Fruit fly (Drosophila melanogaster) whole organism, embryonic: ENCODE results near the gene scny.

ENCODE experiments used
- Asciz ChIP-seq: fragments of 200-800 bp; sonication (Bioruptor generic); optimal IDR thresholded peaks from 2 replicates; lab custom pipeline; 2017; ENCODE audit warnings: missing biosample characterization, mild to moderate bottlenecking, missing genetic modification characterization, missing genetic modification reagents
- Atf6 ChIP-seq: fragments of 200-800 bp; sonication (Bioruptor generic); IDR thresholded peaks from 2 replicates; pipeline ENCODE4 v1.3.6; 2022; ENCODE audit warnings: missing biosample characterization, missing genetic modification characterization
- B-H2 ChIP-seq: fragments of 200-800 bp; sonication (Bioruptor generic); optimal IDR thresholded peaks from 2 replicates; lab custom pipeline; 2018; ENCODE audit warnings: missing biosample characterization, mild to moderate bottlenecking, missing genetic modification characterization
- CG10543 ChIP-seq: fragments of 200-800 bp; sonication (Bioruptor generic); optimal IDR thresholded peaks from 3 replicates; lab custom pipeline; 2017; ENCODE audit warnings: missing biosample characterization, mild to moderate bottlenecking, missing genetic modification characterization, moderate library complexity
- CG11247 ChIP-seq: fragments of 200-800 bp; sonication (Bioruptor generic); IDR thresholded peaks from 2 replicates; pipeline ENCODE4 v1.3.6; 2022; ENCODE audit warnings: missing biosample characterization, missing genetic modification characterization
- CG12769 ChIP-seq: fragments of 200-800 bp; sonication (Bioruptor generic); optimal IDR thresholded peaks from 2 replicates; lab custom pipeline; 2019; ENCODE audit warnings: missing biosample characterization, mild to moderate bottlenecking, missing genetic modification characterization, moderate library complexity
- CG15479 ChIP-seq: fragments of 200-800 bp; sonication (Bioruptor generic); optimal IDR thresholded peaks from 3 replicates; lab custom pipeline; 2019; ENCODE audit warnings: missing biosample characterization, mild to moderate bottlenecking, missing genetic modification characterization, moderate library complexity
- CG2875 ChIP-seq: fragments of 200-800 bp; sonication (Bioruptor generic); optimal IDR thresholded peaks from 2 replicates; lab custom pipeline; 2017; ENCODE audit warnings: missing biosample characterization, mild to moderate bottlenecking, missing genetic modification characterization, missing genetic modification reagents
- CG4820 ChIP-seq: fragments of 200-800 bp; sonication (Bioruptor generic); optimal IDR thresholded peaks from 3 replicates; lab custom pipeline; 2016; ENCODE audit warnings: missing biosample characterization, missing genetic modification characterization
- CG7357 ChIP-seq: fragments of 200-800 bp; sonication (Bioruptor generic); IDR thresholded peaks from 3 replicates; pipeline ENCODE4 v1.3.6; 2022; ENCODE audit warnings: missing biosample characterization, missing genetic modification characterization
- CG7786 ChIP-seq: fragments of 200-800 bp; sonication (Bioruptor generic); optimal IDR thresholded peaks from 2 replicates; lab custom pipeline; 2016; ENCODE audit warnings: missing biosample characterization, missing genetic modification characterization
- CG9215 ChIP-seq: fragments of 200-800 bp; sonication (Bioruptor generic); IDR thresholded peaks from 2 replicates; pipeline ENCODE4 v1.3.6; 2022; ENCODE audit warnings: missing biosample characterization, missing genetic modification characterization
- D19B ChIP-seq: fragments of 200-800 bp; sonication (Bioruptor generic); optimal IDR thresholded peaks from 2 replicates; lab custom pipeline; 2017; ENCODE audit warnings: missing biosample characterization, mild to moderate bottlenecking, missing genetic modification characterization
- Dfd ChIP-seq, 2 experiments: fragments of >200 bp; optimal IDR thresholded peaks; 2 replicates each; lab custom pipeline; 2017; ENCODE audit warnings: missing biosample characterization in 2 of 2, missing genetic modification characterization in 2 of 2
- Dip2 ChIP-seq: fragments of 200-800 bp; sonication (Bioruptor generic); IDR thresholded peaks from 2 replicates; pipeline ENCODE4 v1.3.6; 2022; ENCODE audit warnings: missing biosample characterization, missing genetic modification characterization
- GATAe ChIP-seq: fragments of 200-800 bp; sonication (Bioruptor generic); conservative IDR thresholded peaks from 2 replicates; pipeline ENCODE4 v1.3.6; 2022; ENCODE audit warnings: missing biosample characterization, missing genetic modification characterization
- Gsc ChIP-seq: fragments of 200-800 bp; sonication (Bioruptor generic); IDR thresholded peaks from 2 replicates; pipeline ENCODE4 v1.3.6; 2022; ENCODE audit warnings: missing biosample characterization, missing genetic modification characterization
- Gug ChIP-seq: fragments of 200-800 bp; sonication (Bioruptor generic); IDR thresholded peaks from 4 replicates; pipeline ENCODE4 v1.3.6; 2022; ENCODE audit warnings: missing biosample characterization, missing genetic modification characterization
- HmgZ ChIP-seq: fragments of 200-800 bp; sonication (Bioruptor generic); optimal IDR thresholded peaks from 2 replicates; lab custom pipeline; 2018; ENCODE audit warnings: missing biosample characterization, mild to moderate bottlenecking, missing genetic modification characterization
- NFAT ChIP-seq: fragments of 200-800 bp; sonication (Bioruptor generic); IDR thresholded peaks from 2 replicates; pipeline ENCODE4 v1.3.6; 2022; ENCODE audit warnings: missing biosample characterization, missing genetic modification characterization
- Pdp1 ChIP-seq, 2 experiments: fragments of 200-800 bp; sonication (Bioruptor generic); optimal IDR thresholded peaks; 3 replicates each; lab custom pipeline; 2016; ENCODE audit warnings: missing biosample characterization in 2 of 2, missing genetic modification characterization in 2 of 2, mild to moderate bottlenecking in 1 of 2, moderate library complexity in 1 of 2
- Rfx ChIP-seq: fragments of 200-800 bp; sonication (Bioruptor generic); IDR thresholded peaks from 2 replicates; pipeline ENCODE4 v1.3.6; 2022; ENCODE audit warnings: missing biosample characterization, missing genetic modification characterization
- Rx ChIP-seq: fragments of 200-800 bp; sonication (Bioruptor generic); IDR thresholded peaks from 2 replicates; pipeline ENCODE4 v1.3.6; 2022; ENCODE audit warnings: missing biosample characterization, missing genetic modification characterization
- Sin3A ChIP-seq: fragments of >200 bp; optimal IDR thresholded peaks from 2 replicates; lab custom pipeline; 2018
- Sry-β ChIP-seq: fragments of 200-800 bp; sonication (Bioruptor generic); optimal IDR thresholded peaks from 2 replicates; lab custom pipeline; 2018; ENCODE audit warnings: missing biosample characterization, mild to moderate bottlenecking, missing genetic modification characterization, moderate library complexity
- bsh ChIP-seq, 2 experiments: fragments of 200-800 bp; sonication (Bioruptor generic); optimal IDR thresholded peaks; 2 replicates each; lab custom pipeline; 2017 to 2018; ENCODE audit warnings: mild to moderate bottlenecking in 2 of 2, missing biosample characterization in 2 of 2, missing genetic modification characterization in 2 of 2, moderate library complexity in 1 of 2
- crol ChIP-seq: fragments of 200-800 bp; sonication (Bioruptor generic); IDR thresholded peaks from 2 replicates; pipeline ENCODE4 v1.3.6; 2022; ENCODE audit warnings: missing biosample characterization, missing genetic modification characterization
- da ChIP-seq: fragments of 200-800 bp; sonication (Bioruptor generic); optimal IDR thresholded peaks from 2 replicates; lab custom pipeline; 2016; ENCODE audit warnings: missing biosample characterization, missing genetic modification characterization
- dan ChIP-seq: fragments of 200-800 bp; sonication (Bioruptor generic); IDR thresholded peaks from 2 replicates; pipeline ENCODE4 v1.3.6; 2022; ENCODE audit warnings: missing biosample characterization, missing genetic modification characterization
- dimm ChIP-seq: fragments of 200-800 bp; sonication (Bioruptor generic); IDR thresholded peaks from 2 replicates; pipeline ENCODE4 v1.3.6; 2022; ENCODE audit warnings: missing biosample characterization, missing genetic modification characterization
- exex ChIP-seq: fragments of 200-800 bp; sonication (Bioruptor generic); optimal IDR thresholded peaks from 4 replicates; lab custom pipeline; 2018; ENCODE audit warnings: missing biosample characterization, mild to moderate bottlenecking, missing genetic modification characterization, moderate library complexity
- gcm2 ChIP-seq: fragments of 200-800 bp; sonication (Bioruptor generic); optimal IDR thresholded peaks from 2 replicates; lab custom pipeline; 2016; ENCODE audit warnings: missing biosample characterization, missing genetic modification characterization
- gro ChIP-seq: fragments of 200-800 bp; sonication (Bioruptor generic); optimal IDR thresholded peaks from 2 replicates; lab custom pipeline; 2016; ENCODE audit warnings: missing biosample characterization, missing genetic modification characterization
- gsb-n ChIP-seq: fragments of 200-800 bp; sonication (Bioruptor generic); optimal IDR thresholded peaks from 3 replicates; lab custom pipeline; 2018; ENCODE audit warnings: missing biosample characterization, mild to moderate bottlenecking, missing genetic modification characterization
- ham ChIP-seq: fragments of 200-800 bp; sonication (Bioruptor generic); IDR thresholded peaks from 2 replicates; pipeline ENCODE4 v1.3.6; 2022; ENCODE audit warnings: missing biosample characterization, missing genetic modification characterization
- inv ChIP-seq: fragments of 200-800 bp; sonication (Bioruptor generic); IDR thresholded peaks from 2 replicates; pipeline ENCODE4 v1.3.6; 2022; ENCODE audit warnings: missing biosample characterization, missing genetic modification characterization; ENCODE audit not compliant: partially characterized antibody
- lab ChIP-seq: fragments of 200-800 bp; sonication (Bioruptor generic); optimal IDR thresholded peaks from 3 replicates; lab custom pipeline; 2017; ENCODE audit warnings: missing biosample characterization, missing genetic modification characterization, mild to moderate bottlenecking, moderate library complexity, missing genetic modification reagents
- mld ChIP-seq: fragments of 200-800 bp; sonication (Bioruptor generic); IDR thresholded peaks from 3 replicates; pipeline ENCODE4 v1.3.6; 2022; ENCODE audit warnings: missing biosample characterization, missing genetic modification characterization; ENCODE audit not compliant: partially characterized antibody
- nom ChIP-seq: fragments of 200-800 bp; sonication (Bioruptor generic); optimal IDR thresholded peaks from 2 replicates; lab custom pipeline; 2017; ENCODE audit warnings: missing biosample characterization, missing genetic modification characterization, mild to moderate bottlenecking, moderate library complexity, missing genetic modification reagents
- org-1 ChIP-seq: fragments of 200-800 bp; sonication (Bioruptor generic); optimal IDR thresholded peaks from 2 replicates; lab custom pipeline; 2017; ENCODE audit warnings: missing biosample characterization, missing genetic modification characterization
- psq ChIP-seq: fragments of 200-800 bp; sonication (Bioruptor generic); optimal IDR thresholded peaks from 2 replicates; lab custom pipeline; 2017; ENCODE audit warnings: missing biosample characterization, missing genetic modification characterization
- slp2 ChIP-seq: fragments of 200-800 bp; sonication (Bioruptor generic); optimal IDR thresholded peaks from 2 replicates; lab custom pipeline; 2016; ENCODE audit warnings: missing biosample characterization, missing genetic modification characterization
- sug ChIP-seq: fragments of 200-800 bp; optimal IDR thresholded peaks from 2 replicates; lab custom pipeline; 2019; ENCODE audit warnings: missing biosample characterization, mild to moderate bottlenecking, missing genetic modification characterization, moderate library complexity
- tgo ChIP-seq: fragments of 200-800 bp; sonication (Bioruptor generic); IDR thresholded peaks from 3 replicates; pipeline ENCODE4 v1.3.6; 2022; ENCODE audit warnings: missing biosample characterization, missing genetic modification characterization
- trem ChIP-seq: fragments of 200-800 bp; optimal IDR thresholded peaks from 3 replicates; lab custom pipeline; 2019; ENCODE audit warnings: missing biosample characterization, mild to moderate bottlenecking, missing genetic modification characterization, moderate library complexity
- ttk ChIP-seq: fragments of 200-800 bp; sonication (Bioruptor generic); IDR thresholded peaks from 2 replicates; pipeline ENCODE4 v2.1.2; 2022; ENCODE audit warnings: missing biosample characterization, missing genetic modification characterization
- unc-4 ChIP-seq: fragments of 200-800 bp; sonication (Bioruptor generic); IDR thresholded peaks from 2 replicates; pipeline ENCODE4 v1.3.6; 2022; ENCODE audit warnings: missing biosample characterization, missing genetic modification characterization; ENCODE audit not compliant: partially characterized antibody
- vvl ChIP-seq: fragments of 200-800 bp; sonication (Bioruptor generic); IDR thresholded peaks from 2 replicates; pipeline ENCODE4 v1.3.6; 2022; ENCODE audit warnings: missing biosample characterization, missing genetic modification characterization
- wek ChIP-seq: fragments of 200-800 bp; sonication (Bioruptor generic); optimal IDR thresholded peaks from 3 replicates; lab custom pipeline; 2018; ENCODE audit warnings: missing biosample characterization, mild to moderate bottlenecking, missing genetic modification characterization, moderate library complexity
- zfh1 ChIP-seq: fragments of 200-800 bp; sonication (Bioruptor generic); IDR thresholded peaks from 3 replicates; pipeline ENCODE4 v1.3.6; 2022; ENCODE audit warnings: missing biosample characterization, missing genetic modification characterization
- zfh2 ChIP-seq: fragments of 200-800 bp; sonication (Bioruptor generic); optimal IDR thresholded peaks from 2 replicates; lab custom pipeline; 2016; ENCODE audit warnings: missing biosample characterization, missing genetic modification characterization

scny gene

DNA sequence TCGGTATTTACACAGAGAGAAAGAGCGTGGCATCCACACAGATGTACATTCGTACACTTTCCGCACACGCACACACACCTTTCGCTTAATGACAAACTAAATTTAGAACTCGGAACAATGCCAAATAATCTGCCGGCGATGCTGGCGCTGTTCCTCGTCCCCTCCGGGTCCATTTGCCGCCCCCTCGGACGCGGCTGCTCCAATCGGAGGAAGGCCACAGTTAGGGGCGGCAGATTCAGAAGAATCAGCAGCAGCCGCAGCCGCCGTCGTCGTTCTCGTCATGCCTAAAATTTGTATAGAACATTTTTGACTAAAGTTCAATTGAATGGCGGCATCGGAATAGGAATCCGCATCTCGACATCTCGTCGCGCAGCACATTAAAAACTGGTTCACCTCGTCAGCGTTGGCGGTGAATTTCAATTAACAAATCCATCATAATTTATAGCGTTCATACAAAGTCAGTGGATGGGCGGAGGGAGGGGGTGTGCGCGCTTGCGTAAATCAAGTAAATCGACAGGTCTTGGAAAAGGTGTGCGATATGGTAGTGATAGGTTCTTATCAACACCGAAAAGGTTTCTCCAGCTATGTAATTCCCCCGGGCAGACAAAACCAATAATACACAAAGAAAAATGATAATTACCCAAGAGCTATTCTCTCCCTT, 39.9 kb downstream of the scny start (continued):
- no peak for TF ChIP-seq Dip2 (GFP tag; lab: Robert Waterston, UW)
- TF ChIP-seq CG4820 (GFP tag; lab: Kevin White, UChicago) = no peak
- TF ChIP-seq crol (GFP tag; lab: Robert Waterston, UW) = peak; percentile 82
- TF ChIP-seq CG2875 (GFP tag; lab: Kevin White, UChicago) = no peak
- TF ChIP-seq trem (tag; lab: Kevin White, UChicago) = no peak
- no peak for TF ChIP-seq gcm2
- no peak for TF ChIP-seq Rx (GFP tag; lab: Robert Waterston, UW)
- TF ChIP-seq Rfx = no peak
- no peak for TF ChIP-seq Sin3A (lab: Kevin White, UChicago)
- no peak for TF ChIP-seq D19B (GFP tag; lab: Kevin White, UChicago)
- TF ChIP-seq dan (GFP tag; lab: Robert Waterston, UW) = no peak
- peak; percentile 12 for TF ChIP-seq Asciz (GFP tag; lab: Kevin White, UChicago)
- no peak for TF ChIP-seq Dfd (GFP tag; optimal IDR thresholded peaks at IDR 0.05; lab: Kevin White, UChicago)
- TF ChIP-seq wek (GFP tag; lab: Kevin White, UChicago) = no peak
- peak; percentile 62 for TF ChIP-seq exex (tag; lab: Kevin White, UChicago)
- TF ChIP-seq CG9215 (GFP tag; lab: Robert Waterston, UW) = no peak
- no peak for TF ChIP-seq Gsc (GFP tag; lab: Robert Waterston, UW)
- no peak for TF ChIP-seq Gug (GFP tag; lab: Robert Waterston, UW)
- TF ChIP-seq GATAe (GFP tag; lab: Robert Waterston, UW) = peak; percentile 24; the same call in 1 of the 2 replicates
- no peak for TF ChIP-seq mld
- no peak for TF ChIP-seq CG15479
- no peak for TF ChIP-seq Sry-β (GFP tag; lab: Kevin White, UChicago)
- TF ChIP-seq sug (tag; lab: Kevin White, UChicago) = peak; percentile 39
- peak; percentile 63 for TF ChIP-seq lab
- TF ChIP-seq tgo (GFP tag; lab: Robert Waterston, UW) = no peak
- no peak for TF ChIP-seq slp2 (GFP tag; lab: Kevin White, UChicago)
- no peak for TF ChIP-seq CG7786 (GFP tag; lab: Kevin White, UChicago)
- TF ChIP-seq Pdp1 (GFP tag; optimal IDR thresholded peaks at IDR 0.05; lab: Kevin White, UChicago) = peak in 1 of 2 experiments; percentile 95
- TF ChIP-seq inv (GFP tag; lab: Robert Waterston, UW) = no peak
- TF ChIP-seq CG12769 (tag; lab: Kevin White, UChicago) = peak; percentile 40
- no peak for TF ChIP-seq ham (GFP tag; lab: Robert Waterston, UW)
- no peak for TF ChIP-seq zfh2
- TF ChIP-seq dimm (GFP tag; lab: Robert Waterston, UW) = no peak
- no peak for TF ChIP-seq psq (GFP tag; lab: Kevin White, UChicago)
- no peak for TF ChIP-seq org-1 (GFP tag; lab: Kevin White, UChicago)
- TF ChIP-seq bsh (GFP tag; optimal IDR thresholded peaks at IDR 0.05; lab: Kevin White, UChicago) = no peak
- TF ChIP-seq NFAT (GFP tag; lab: Robert Waterston, UW) = 0 out of 2 replicates have a peak, but pooled peaks have one; percentile 3
- TF ChIP-seq Atf6 (GFP tag; lab: Robert Waterston, UW) = no peak
- TF ChIP-seq nom (GFP tag; lab: Kevin White, UChicago) = no peak
- peak; percentile 9 for TF ChIP-seq gro
- TF ChIP-seq zfh1 (GFP tag; lab: Robert Waterston, UW) = no peak
- TF ChIP-seq da (GFP tag; lab: Kevin White, UChicago) = no peak
- TF ChIP-seq CG11247 (GFP tag; lab: Robert Waterston, UW) = no peak
- TF ChIP-seq vvl = 0 out of 2 replicates have a peak, but pooled peaks have one; percentile 9
- no peak for TF ChIP-seq gsb-n (tag; lab: Kevin White, UChicago)
- no peak for TF ChIP-seq unc-4 (GFP tag; lab: Robert Waterston, UW)
- TF ChIP-seq B-H2 (GFP tag; lab: Kevin White, UChicago) = peak; percentile 11
- TF ChIP-seq HmgZ = peak; percentile 4
- TF ChIP-seq CG10543 (GFP tag; lab: Kevin White, UChicago) = peak; percentile 70
- peak; percentile 8; the same call in 1 of the 2 replicates for TF ChIP-seq ttk (GFP tag; lab: Robert Waterston, UW)
- TF ChIP-seq CG7357 = no peak
